Fruit fly (Drosophila melanogaster) whole organism, embryonic: ENCODE data around the gene Hr78.

Experiments
- ATbp ChIP-seq: fragments of 200-800 bp; sonication (Bioruptor generic); optimal IDR thresholded peaks from 2 replicates; lab custom pipeline; 2017; ENCODE audit warnings: missing biosample characterization, mild to moderate bottlenecking, missing genetic modification characterization, missing genetic modification reagents
- CG10209 ChIP-seq: fragments of 200-800 bp; sonication (Bioruptor generic); optimal IDR thresholded peaks from 3 replicates; lab custom pipeline; 2017; ENCODE audit warnings: missing biosample characterization, mild to moderate bottlenecking, missing genetic modification characterization, missing genetic modification reagents
- CG10565 ChIP-seq: fragments of 200-800 bp; sonication (Bioruptor generic); optimal IDR thresholded peaks from 3 replicates; lab custom pipeline; 2016; ENCODE audit warnings: missing biosample characterization, mild to moderate bottlenecking, missing genetic modification characterization
- CG10979 ChIP-seq: fragments of 200-800 bp; sonication (Bioruptor generic); optimal IDR thresholded peaks from 2 replicates; lab custom pipeline; 2018; ENCODE audit warnings: missing biosample characterization, mild to moderate bottlenecking, missing genetic modification characterization, moderate library complexity
- CG11093 ChIP-seq: fragments of 200-800 bp; sonication (Bioruptor generic); IDR thresholded peaks from 3 replicates; pipeline ENCODE4 v1.3.6; 2022; ENCODE audit warnings: missing biosample characterization, missing genetic modification characterization
- CG12299 ChIP-seq: fragments of 200-800 bp; sonication (Bioruptor generic); optimal IDR thresholded peaks from 2 replicates; lab custom pipeline; 2018; ENCODE audit warnings: missing biosample characterization, mild to moderate bottlenecking, missing genetic modification characterization
- CG14710 ChIP-seq: fragments of 200-800 bp; sonication (Bioruptor generic); optimal IDR thresholded peaks from 3 replicates; lab custom pipeline; 2019; ENCODE audit warnings: missing biosample characterization, mild to moderate bottlenecking, missing genetic modification characterization, moderate library complexity
- CG1603 ChIP-seq: fragments of 200-800 bp; sonication (Bioruptor generic); optimal IDR thresholded peaks from 2 replicates; lab custom pipeline; 2019; ENCODE audit warnings: missing biosample characterization, mild to moderate bottlenecking, missing genetic modification characterization, moderate library complexity
- CG16863 ChIP-seq: fragments of 200-800 bp; sonication (Bioruptor generic); optimal IDR thresholded peaks from 3 replicates; lab custom pipeline; 2016; ENCODE audit warnings: missing biosample characterization, missing genetic modification characterization
- CG2116 ChIP-seq: fragments of 200-800 bp; sonication (Bioruptor generic); optimal IDR thresholded peaks from 3 replicates; lab custom pipeline; 2018; ENCODE audit warnings: missing biosample characterization, mild to moderate bottlenecking, missing genetic modification characterization
- CG33557 ChIP-seq: fragments of 200-800 bp; sonication (Bioruptor generic); optimal IDR thresholded peaks from 2 replicates; lab custom pipeline; 2019; ENCODE audit warnings: missing biosample characterization, mild to moderate bottlenecking, missing genetic modification characterization, moderate library complexity
- CG43689 ChIP-seq: fragments of 200-800 bp; sonication (Bioruptor generic); IDR thresholded peaks from 2 replicates; pipeline ENCODE4 v1.3.6; 2022; ENCODE audit warnings: missing biosample characterization, missing genetic modification characterization
- CG7271 ChIP-seq: fragments of 200-800 bp; sonication (Bioruptor generic); optimal IDR thresholded peaks from 2 replicates; lab custom pipeline; 2018; ENCODE audit warnings: missing biosample characterization, mild to moderate bottlenecking, missing genetic modification characterization, moderate library complexity
- CG8944 ChIP-seq: fragments of 200-800 bp; sonication (Bioruptor generic); optimal IDR thresholded peaks from 3 replicates; lab custom pipeline; 2016; ENCODE audit warnings: missing biosample characterization, missing genetic modification characterization
- Chrac-16 ChIP-seq: fragments of 200-800 bp; sonication (Bioruptor generic); optimal IDR thresholded peaks from 3 replicates; lab custom pipeline; 2016; ENCODE audit warnings: missing biosample characterization, missing genetic modification characterization
- CkIIα-i1 ChIP-seq: fragments of 200-800 bp; sonication (Bioruptor generic); IDR thresholded peaks from 2 replicates; pipeline ENCODE4 v1.3.6; 2022; ENCODE audit warnings: missing biosample characterization, missing genetic modification characterization
- Dip2 ChIP-seq: fragments of 200-800 bp; sonication (Bioruptor generic); IDR thresholded peaks from 2 replicates; pipeline ENCODE4 v1.3.6; 2022; ENCODE audit warnings: missing biosample characterization, missing genetic modification characterization
- Dp ChIP-seq: fragments of 200-800 bp; sonication (Bioruptor generic); optimal IDR thresholded peaks from 2 replicates; lab custom pipeline; 2018; ENCODE audit warnings: missing biosample characterization, mild to moderate bottlenecking, missing genetic modification characterization, moderate library complexity
- Drgx ChIP-seq: fragments of 200-800 bp; sonication (Bioruptor generic); IDR thresholded peaks from 2 replicates; pipeline ENCODE4 v1.3.6; 2022; ENCODE audit warnings: missing biosample characterization, missing genetic modification characterization
- Fer2 ChIP-seq: fragments of 200-800 bp; sonication (Bioruptor generic); optimal IDR thresholded peaks from 2 replicates; lab custom pipeline; 2018; ENCODE audit warnings: missing biosample characterization, mild to moderate bottlenecking, missing genetic modification characterization, moderate library complexity
- GATAe ChIP-seq: fragments of 200-800 bp; sonication (Bioruptor generic); conservative IDR thresholded peaks from 2 replicates; pipeline ENCODE4 v1.3.6; 2022; ENCODE audit warnings: missing biosample characterization, missing genetic modification characterization
- HLH54F ChIP-seq: fragments of 200-800 bp; sonication (Bioruptor generic); optimal IDR thresholded peaks from 3 replicates; lab custom pipeline; 2016; ENCODE audit warnings: missing biosample characterization, missing genetic modification characterization
- HmgZ ChIP-seq: fragments of 200-800 bp; sonication (Bioruptor generic); optimal IDR thresholded peaks from 2 replicates; lab custom pipeline; 2018; ENCODE audit warnings: missing biosample characterization, mild to moderate bottlenecking, missing genetic modification characterization
- Hr78 ChIP-seq, 2 experiments: fragments of 200-800 bp in 1 of 2; fragments of >200 bp in 1 of 2; sonication (Bioruptor generic) in 1 of 2; optimal IDR thresholded peaks; 2 replicates each; lab custom pipeline; 2017 to 2019; ENCODE audit warnings: missing biosample characterization in 2 of 2, missing genetic modification characterization in 2 of 2, mild to moderate bottlenecking in 1 of 2, moderate library complexity in 1 of 2
- MTF-1 ChIP-seq: fragments of 200-800 bp; sonication (Bioruptor generic); optimal IDR thresholded peaks from 2 replicates; lab custom pipeline; 2018; ENCODE audit warnings: missing biosample characterization, mild to moderate bottlenecking, missing genetic modification characterization, borderline replicate concordance
- NC2β ChIP-seq: fragments of 200-800 bp; sonication (Bioruptor generic); optimal IDR thresholded peaks from 2 replicates; lab custom pipeline; 2016; ENCODE audit warnings: missing biosample characterization, missing genetic modification characterization
- Spps ChIP-seq: fragments of 200-800 bp; sonication (Bioruptor generic); optimal IDR thresholded peaks from 2 replicates; lab custom pipeline; 2018; ENCODE audit warnings: missing biosample characterization, mild to moderate bottlenecking, missing genetic modification characterization
- Trl ChIP-seq, 3 experiments: fragments of >200 bp in 2 of 3; fragments of 200-800 bp in 1 of 3; sonication (Bioruptor generic) in 1 of 3; optimal IDR thresholded peaks; 2 replicates in 1 of 3; 3 replicates in 2 of 3; lab custom pipeline; 2016 to 2017; ENCODE audit warnings: missing biosample characterization in 1 of 3, missing genetic modification characterization in 1 of 3
- Usf ChIP-seq: fragments of 200-800 bp; sonication (Bioruptor generic); optimal IDR thresholded peaks from 2 replicates; lab custom pipeline; 2017; ENCODE audit warnings: missing genotype, missing biosample characterization, missing genetic modification characterization
- al ChIP-seq: fragments of 200-800 bp; sonication (Bioruptor generic); IDR thresholded peaks from 2 replicates; pipeline ENCODE4 v1.3.6; 2022; ENCODE audit warnings: missing biosample characterization, missing genetic modification characterization
- btn ChIP-seq: fragments of 200-800 bp; sonication (Bioruptor generic); optimal IDR thresholded peaks from 2 replicates; lab custom pipeline; 2016; ENCODE audit warnings: missing biosample characterization, missing genetic modification characterization
- chif ChIP-seq, 2 experiments: fragments of 200-800 bp; sonication (Bioruptor generic); optimal IDR thresholded peaks; 3 replicates each; lab custom pipeline; 2016; ENCODE audit warnings: missing biosample characterization in 2 of 2, missing genetic modification characterization in 2 of 2
- ci ChIP-seq: fragments of 200-800 bp; sonication (Bioruptor generic); IDR thresholded peaks from 3 replicates; pipeline ENCODE4 v1.3.6; 2022; ENCODE audit warnings: missing biosample characterization, missing genetic modification characterization
- crol ChIP-seq: fragments of 200-800 bp; sonication (Bioruptor generic); IDR thresholded peaks from 2 replicates; pipeline ENCODE4 v1.3.6; 2022; ENCODE audit warnings: missing biosample characterization, missing genetic modification characterization
- cwo ChIP-seq: fragments of 200-800 bp; sonication (Bioruptor generic); optimal IDR thresholded peaks from 3 replicates; lab custom pipeline; 2017; ENCODE audit warnings: missing biosample characterization, missing genetic modification characterization, mild to moderate bottlenecking, moderate library complexity, missing genetic modification reagents
- dati ChIP-seq: fragments of 200-800 bp; sonication (Bioruptor generic); IDR thresholded peaks from 2 replicates; pipeline ENCODE4 v1.3.6; 2022; ENCODE audit warnings: missing biosample characterization, missing genetic modification characterization
- gsb-n ChIP-seq: fragments of 200-800 bp; sonication (Bioruptor generic); optimal IDR thresholded peaks from 3 replicates; lab custom pipeline; 2018; ENCODE audit warnings: missing biosample characterization, mild to moderate bottlenecking, missing genetic modification characterization
- hkb ChIP-seq, 2 experiments: fragments of 200-800 bp in 1 of 2; fragments of >200 bp in 1 of 2; sonication (Bioruptor generic) in 1 of 2; IDR thresholded peaks in 1 of 2; optimal IDR thresholded peaks in 1 of 2; 2 replicates each; pipeline versions ENCODE4 v1.3.6 to Lab custom; 2017 to 2022; ENCODE audit warnings: missing biosample characterization in 1 of 2, missing genetic modification characterization in 1 of 2
- jing ChIP-seq: fragments of 200-800 bp; sonication (Bioruptor generic); optimal IDR thresholded peaks from 2 replicates; lab custom pipeline; 2018; ENCODE audit warnings: missing biosample characterization, mild to moderate bottlenecking, missing genetic modification characterization
- kni ChIP-seq: fragments of 200-800 bp; sonication (Bioruptor generic); optimal IDR thresholded peaks from 3 replicates; lab custom pipeline; 2017; ENCODE audit warnings: mild to moderate bottlenecking, missing biosample characterization, missing genetic modification reagents, missing genetic modification characterization
- nerfin-2 ChIP-seq: fragments of 200-800 bp; sonication (Bioruptor generic); IDR thresholded peaks from 2 replicates; pipeline ENCODE4 v1.3.6; 2022; ENCODE audit warnings: missing biosample characterization, missing genetic modification characterization; ENCODE audit not compliant: partially characterized antibody
- pb ChIP-seq: fragments of 200-800 bp; sonication (Bioruptor generic); optimal IDR thresholded peaks from 3 replicates; lab custom pipeline; 2016; ENCODE audit warnings: missing biosample characterization, missing genetic modification characterization
- rib ChIP-seq: fragments of 200-800 bp; sonication (Bioruptor generic); IDR thresholded peaks from 2 replicates; pipeline ENCODE4 v1.3.6; 2022; ENCODE audit warnings: missing biosample characterization, missing genetic modification characterization
- run ChIP-seq: fragments of 200-800 bp; sonication (Bioruptor generic); optimal IDR thresholded peaks from 3 replicates; lab custom pipeline; 2018; ENCODE audit warnings: missing biosample characterization, mild to moderate bottlenecking, missing genetic modification characterization
- sens ChIP-seq: fragments of 200-800 bp; sonication (Bioruptor generic); peaks from one replicate; lab custom pipeline; 2016; ENCODE audit warnings: missing biosample characterization, missing genetic modification characterization
- shn ChIP-seq: fragments of 200-800 bp; sonication (Bioruptor generic); optimal IDR thresholded peaks from 3 replicates; lab custom pipeline; 2016; ENCODE audit warnings: missing biosample characterization, missing genetic modification characterization
- tgo ChIP-seq: fragments of 200-800 bp; sonication (Bioruptor generic); IDR thresholded peaks from 3 replicates; pipeline ENCODE4 v1.3.6; 2022; ENCODE audit warnings: missing biosample characterization, missing genetic modification characterization
- unpg ChIP-seq: fragments of 200-800 bp; sonication (Bioruptor generic); optimal IDR thresholded peaks from 3 replicates; lab custom pipeline; 2018; ENCODE audit warnings: missing biosample characterization, mild to moderate bottlenecking, missing genetic modification characterization, moderate library complexity
- wdn ChIP-seq: fragments of 200-800 bp; sonication (Bioruptor generic); IDR thresholded peaks from 2 replicates; pipeline ENCODE4 v1.3.6; 2022; ENCODE audit warnings: missing biosample characterization, missing genetic modification characterization
- z ChIP-seq: fragments of 200-800 bp; sonication (Bioruptor generic); IDR thresholded peaks from 3 replicates; pipeline ENCODE4 v1.3.6; 2022; ENCODE audit warnings: missing biosample characterization, missing genetic modification characterization

Gene Hr78

DNA sequence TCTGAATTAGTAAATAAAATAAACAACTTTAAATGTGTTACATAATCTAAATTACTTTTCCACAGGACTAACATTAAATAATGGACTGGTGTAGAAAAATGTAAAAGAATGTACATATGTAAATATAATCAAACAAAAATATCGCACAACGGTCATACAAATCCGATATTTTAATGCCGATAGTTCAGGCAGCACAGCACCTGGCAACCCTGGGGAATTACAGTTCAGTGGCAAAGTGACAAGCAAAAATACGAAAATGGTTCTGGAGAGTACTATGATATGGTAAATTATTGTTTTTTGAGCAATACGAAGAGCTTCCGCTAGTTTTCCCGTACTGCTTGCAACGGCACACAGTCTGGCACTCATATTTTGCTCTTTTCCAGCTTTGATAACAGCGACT is 39.6 kb upstream of the Hr78 start, which contains the start of gene Rpn10 (continued):
- TF ChIP-seq HLH54F (GFP tag; lab: Kevin White, UChicago) (no peak), tgo (GFP tag; lab: Robert Waterston, UW) (no peak), CG33557 (GFP tag; lab: Kevin White, UChicago) (no peak), Fer2 (no peak), GATAe (no peak), kni (GFP tag; lab: Kevin White, UChicago) (no peak), nerfin-2 (GFP tag; lab: Robert Waterston, UW) (peak; percentile 90), CG1603 (tag; lab: Kevin White, UChicago) (peak; percentile 83), CG7271 (no peak), Dip2 (GFP tag; lab: Robert Waterston, UW) (no peak), chif (GFP tag; optimal IDR thresholded peaks at IDR 0.05; lab: Kevin White, UChicago) (peak in 1 of 2 experiments; percentile 5), Drgx (GFP tag; lab: Robert Waterston, UW) (no peak), CG12299 (tag; lab: Kevin White, UChicago) (peak; percentile 1), ATbp (no peak), CG43689 (no peak), MTF-1 (GFP tag; lab: Kevin White, UChicago) (no peak), Trl (optimal IDR thresholded peaks at IDR 0.05; lab: Kevin White, UChicago) (no peak), Trl (GFP tag; optimal IDR thresholded peaks at IDR 0.05; lab: Kevin White, UChicago) (no peak), rib (GFP tag; lab: Robert Waterston, UW) (no peak), CG14710 (tag; lab: Kevin White, UChicago) (peak; percentile 69), al (GFP tag; lab: Robert Waterston, UW) (no peak), Hr78 (GFP tag; optimal IDR thresholded peaks at IDR 0.05; lab: Kevin White, UChicago) (peak in 1 of 2 experiments; percentile 99), CG10979 (peak; percentile 8), z (GFP tag; lab: Robert Waterston, UW) (no peak), dati (GFP tag; lab: Robert Waterston, UW) (no peak), CG8944 (GFP tag; lab: Kevin White, UChicago) (peak; percentile 5), NC2β (peak; percentile 18), CG2116 (GFP tag; lab: Kevin White, UChicago) (peak; percentile 54), CG11093 (GFP tag; lab: Robert Waterston, UW) (no peak), crol (GFP tag; lab: Robert Waterston, UW) (no peak), Usf (GFP tag; lab: Kevin White, UChicago) (no peak), HmgZ (tag; lab: Kevin White, UChicago) (peak; percentile 88), Chrac-16 (GFP tag; lab: Kevin White, UChicago) (peak; percentile 49), hkb (optimal IDR thresholded peaks at IDR 0.05; lab: Kevin White, UChicago) (no peak), hkb (GFP tag; IDR thresholded peaks at IDR 0.05; lab: Robert Waterston, UW) (no peak; the same call in 1 of the 2 replicates), Spps (no peak), CG10565 (GFP tag; lab: Kevin White, UChicago) (no peak), shn (GFP tag; lab: Kevin White, UChicago) (no peak), btn (no peak), gsb-n (tag; lab: Kevin White, UChicago) (no peak), run (tag; lab: Kevin White, UChicago) (no peak), unpg (GFP tag; lab: Kevin White, UChicago) (no peak), jing (no peak), sens (GFP tag; lab: Kevin White, UChicago) (peak; percentile 46), pb (GFP tag; lab: Kevin White, UChicago) (no peak), CG16863 (GFP tag; lab: Kevin White, UChicago) (no peak), Dp (GFP tag; lab: Kevin White, UChicago) (peak; percentile 59), CkIIα-i1 (no peak), ci (no peak), cwo (GFP tag; lab: Kevin White, UChicago) (no peak), CG10209 (GFP tag; lab: Kevin White, UChicago) (no peak), wdn (GFP tag; lab: Robert Waterston, UW) (no peak)
